Fruit fly (Drosophila melanogaster): ENCODE data around the gene Coq8.
A peak's percentile ranks its signal among the peaks of the same experiment; 100 is the strongest.

Coq8 gene

DNA sequence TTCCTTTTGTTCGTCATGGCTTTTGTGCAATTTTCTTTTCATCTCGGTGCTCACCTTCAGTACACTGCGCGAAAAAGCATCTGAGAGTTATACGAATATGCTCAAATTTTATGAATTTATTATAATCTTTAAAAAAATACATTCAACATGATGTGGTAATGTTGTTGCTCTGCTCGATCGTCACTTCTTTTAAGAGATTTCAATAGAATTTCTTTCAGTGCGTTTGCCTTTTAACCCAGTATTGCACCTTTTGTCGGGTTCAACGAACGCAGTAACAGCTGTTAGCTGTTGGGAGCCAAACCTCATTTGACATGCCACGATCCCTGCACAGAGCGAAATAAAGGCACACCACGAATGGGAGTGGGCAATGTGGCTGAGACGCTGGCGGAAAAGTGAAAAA lies 39.0 kb upstream of the Coq8 start (continued):
- TF ChIP-seq MTF-1 (GFP tag; optimal IDR thresholded peaks at IDR 0.05; ENCODE audit: borderline replicate concordance) (no peak), ham (GFP tag; IDR thresholded peaks at IDR 0.05) (no peak), z (GFP tag; IDR thresholded peaks at IDR 0.05) (no peak), jing (GFP tag; optimal IDR thresholded peaks at IDR 0.05) (no peak), Blimp-1 (GFP tag; optimal IDR thresholded peaks at IDR 0.05) (peak; percentile 1), CG17568 (GFP tag; optimal IDR thresholded peaks at IDR 0.05) (no peak), prd (optimal IDR thresholded peaks at IDR 0.05) (no peak), prd (GFP tag; IDR thresholded peaks at IDR 0.05) (peak; percentile 86), sens (GFP tag) (peak; percentile 86), CG43689 (GFP tag; IDR thresholded peaks at IDR 0.05) (no peak), CG11504 (tag; optimal IDR thresholded peaks at IDR 0.05) (peak; percentile 13), CG7372 (GFP tag; IDR thresholded peaks at IDR 0.05) (no peak), tll (GFP tag; optimal IDR thresholded peaks at IDR 0.05) (peak in 1 of 2 experiments; percentile 66), tio (GFP tag; optimal IDR thresholded peaks at IDR 0.05) (peak; percentile 6), Ravus (GFP tag; IDR thresholded peaks at IDR 0.05) (no peak), Neu2 (GFP tag; optimal IDR thresholded peaks at IDR 0.05; ENCODE audit: borderline replicate concordance) (no peak), fd102C (GFP tag; optimal IDR thresholded peaks at IDR 0.05) (peak; percentile 0), Scr (GFP tag; IDR thresholded peaks at IDR 0.05; ENCODE audit: partially characterized antibody) (no peak), cad (GFP tag; optimal IDR thresholded peaks at IDR 0.05) (no peak), ac (GFP tag; optimal IDR thresholded peaks at IDR 0.05) (no peak), CG7839 (tag; optimal IDR thresholded peaks at IDR 0.05) (peak; percentile 16), CG14710 (tag; optimal IDR thresholded peaks at IDR 0.05) (peak; percentile 30), CG2712 (tag; optimal IDR thresholded peaks at IDR 0.05) (peak; percentile 45), Chrac-16 (GFP tag; optimal IDR thresholded peaks at IDR 0.05) (peak; percentile 12), knrl (GFP tag; IDR thresholded peaks at IDR 0.05; ENCODE audit: partially characterized antibody) (no peak), CG4424 (GFP tag; optimal IDR thresholded peaks at IDR 0.05) (peak; percentile 18), Hr3 (GFP tag; optimal IDR thresholded peaks at IDR 0.05) (no peak), CG3995 (GFP tag; optimal IDR thresholded peaks at IDR 0.05) (no peak), ara (GFP tag; IDR thresholded peaks at IDR 0.05) (peak; percentile 51), zfh2 (GFP tag; optimal IDR thresholded peaks at IDR 0.05) (no peak), CG11695 (GFP tag; IDR thresholded peaks at IDR 0.05) (no peak), bab2 (GFP tag; optimal IDR thresholded peaks at IDR 0.05) (no peak), phol (tag; optimal IDR thresholded peaks at IDR 0.05) (peak; percentile 11), CG10267 (tag; optimal IDR thresholded peaks at IDR 0.05) (peak; percentile 18), zf30C (GFP tag; optimal IDR thresholded peaks at IDR 0.05) (peak; percentile 61), E2f2 (GFP tag; IDR thresholded peaks at IDR 0.05) (no peak), CG10959 (GFP tag; IDR thresholded peaks at IDR 0.05) (0 out of 2 replicates have a peak, but pooled peaks have one; percentile 39), wor (GFP tag; IDR thresholded peaks at IDR 0.05) (no peak), Optix (GFP tag; IDR thresholded peaks at IDR 0.05) (no peak), CG6254 (GFP tag; optimal IDR thresholded peaks at IDR 0.05) (no peak), Lhr (GFP tag; optimal IDR thresholded peaks at IDR 0.05) (no peak), CG9727 (GFP tag; optimal IDR thresholded peaks at IDR 0.05) (peak; percentile 52), CG17359 (tag; optimal IDR thresholded peaks at IDR 0.05) (no peak), B-H2 (GFP tag; optimal IDR thresholded peaks at IDR 0.05) (no peak), CG10274 (GFP tag; optimal IDR thresholded peaks at IDR 0.05) (no peak), CG9817 (tag; optimal IDR thresholded peaks at IDR 0.05) (no peak), CG17328 (GFP tag; IDR thresholded peaks at IDR 0.05) (peak; percentile 57), D (optimal IDR thresholded peaks at IDR 0.05) (no peak), D (GFP tag; optimal IDR thresholded peaks at IDR 0.05) (peak; percentile 22), tin (GFP tag; optimal IDR thresholded peaks at IDR 0.05) (peak; percentile 7), CG17829 (tag; optimal IDR thresholded peaks at IDR 0.05) (peak; percentile 17), E2f1 (GFP tag; IDR thresholded peaks at IDR 0.05) (0 out of 2 replicates have a peak, but pooled peaks have one; percentile 9)

Measured in whole organism, embryonic.